Fruit fly (Drosophila melanogaster) whole organism: ENCODE results near the gene CG12194.

Source experiments
- CG8478 ChIP-seq: fragments of >200 bp; optimal IDR thresholded peaks from 2 replicates; lab custom pipeline; 2018; ENCODE audit warnings: inconsistent platforms
- Dll ChIP-seq: fragments of >200 bp; optimal IDR thresholded peaks from 2 replicates; lab custom pipeline; 2017
- EcR ChIP-seq, 2 experiments: fragments of >200 bp; optimal IDR thresholded peaks; 2 replicates each; lab custom pipeline; 2017; ENCODE audit warnings: missing biosample characterization in 2 of 2, missing genetic modification characterization in 2 of 2, missing genetic modification reagents in 2 of 2
- pan ChIP-seq: fragments of >200 bp; optimal IDR thresholded peaks from 2 replicates; lab custom pipeline; 2017
- psq ChIP-seq: fragments of >200 bp; optimal IDR thresholded peaks from 2 replicates; lab custom pipeline; 2017
- usp ChIP-seq: fragments of >200 bp; optimal IDR thresholded peaks from 2 replicates; lab custom pipeline; 2017; ENCODE audit warnings: missing biosample characterization, missing genetic modification characterization, mixed read lengths

DNA sequence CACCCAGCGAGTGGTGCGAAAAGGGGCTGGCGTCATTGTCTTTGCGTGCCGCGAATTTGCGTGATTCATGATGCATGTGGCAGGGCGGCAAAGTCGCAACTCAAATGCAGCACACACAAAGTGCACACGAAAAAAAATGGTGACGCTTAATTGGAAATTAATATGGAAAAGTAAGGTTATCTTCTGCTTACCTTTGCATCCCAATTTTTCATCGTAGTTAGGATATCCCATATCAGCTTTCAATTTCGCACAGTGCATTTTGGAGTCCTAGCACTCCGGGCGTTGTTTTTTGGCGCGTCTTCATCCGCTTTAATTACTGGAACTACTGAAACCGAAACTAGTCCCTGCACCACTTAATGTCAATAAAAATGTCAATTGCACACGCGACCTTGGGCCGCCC is 18.2 kb upstream of the CG12194 start:
- TF ChIP-seq usp (GFP tag; lab: Kevin White, UChicago), result no peak
- no peak for TF ChIP-seq CG8478 (lab: Kevin White, UChicago)
- TF ChIP-seq pan (lab: Kevin White, UChicago), result no peak
- TF ChIP-seq psq, result no peak
- TF ChIP-seq EcR (GFP tag; optimal IDR thresholded peaks at IDR 0.05; lab: Kevin White, UChicago), result no peak
- TF ChIP-seq Dll (lab: Kevin White, UChicago), result no peak
